Fruit fly (Drosophila melanogaster): ENCODE measurements around the gene CG15629.
A peak's percentile ranks its signal among the peaks of the same experiment; 100 is the strongest.

CG15629 gene

DNA sequence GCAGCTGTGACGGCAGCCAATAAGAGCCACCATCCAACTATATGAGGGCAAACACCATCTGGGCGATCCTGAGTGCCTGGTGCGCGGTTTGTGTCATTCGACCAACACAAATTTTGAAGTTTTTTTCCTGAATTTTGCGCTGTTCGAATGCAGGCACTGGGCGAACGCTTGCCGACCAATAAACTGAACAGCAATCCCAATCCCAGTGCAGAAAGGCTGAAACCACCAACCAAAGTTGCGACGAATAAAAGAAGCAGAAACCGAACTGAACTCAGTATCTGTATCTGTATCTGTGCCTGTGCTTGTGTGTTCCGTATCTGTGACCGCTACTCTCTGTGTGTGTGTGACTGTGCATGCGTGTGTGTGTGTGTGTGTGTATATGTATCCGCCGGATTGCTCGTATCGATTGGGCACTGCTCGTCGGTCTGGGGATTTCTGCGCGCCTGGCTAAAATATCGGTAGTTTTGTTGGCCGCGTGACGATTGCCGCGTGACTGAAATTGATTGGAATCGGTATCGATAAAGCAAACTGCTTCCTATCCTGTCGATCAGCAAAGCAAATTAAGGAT lies 1.2 kb upstream of the CG15629 start:
- TF ChIP-seq usp (GFP tag; optimal IDR thresholded peaks at IDR 0.05) (no peak), HLH106 (tag; optimal IDR thresholded peaks at IDR 0.05) (peak; percentile 14), dl (GFP tag; optimal IDR thresholded peaks at IDR 0.05; ENCODE audit: insufficient read depth in 1 of 2, partially characterized antibody in 2 of 2) (peak; percentile 40 to 70), brk (GFP tag; optimal IDR thresholded peaks at IDR 0.05) (peak; percentile 47), psq (GFP tag; optimal IDR thresholded peaks at IDR 0.05) (no peak), jim (GFP tag; optimal IDR thresholded peaks at IDR 0.05) (no peak), Mio (GFP tag; optimal IDR thresholded peaks at IDR 0.05) (no peak), lola (GFP tag; optimal IDR thresholded peaks at IDR 0.05) (no peak), Dfd (GFP tag; optimal IDR thresholded peaks at IDR 0.05) (no peak), CG32264 (GFP tag; optimal IDR thresholded peaks at IDR 0.05) (no peak), woc (GFP tag; optimal IDR thresholded peaks at IDR 0.05) (no peak), br (GFP tag; optimal IDR thresholded peaks at IDR 0.05) (no peak), Sp1 (GFP tag; optimal IDR thresholded peaks at IDR 0.05) (no peak), CG9705 (GFP tag; optimal IDR thresholded peaks at IDR 0.05) (no peak), CrebA (GFP tag; optimal IDR thresholded peaks at IDR 0.05; ENCODE audit: borderline replicate concordance) (peak; percentile 95), dsf (GFP tag; optimal IDR thresholded peaks at IDR 0.05; ENCODE audit: borderline replicate concordance) (no peak), Abd-B (GFP tag; optimal IDR thresholded peaks at IDR 0.05) (peak; percentile 75), N (GFP tag; optimal IDR thresholded peaks at IDR 0.05) (peak; percentile 98), Jra (GFP tag; optimal IDR thresholded peaks at IDR 0.05) (peak; percentile 57), Hr78 (GFP tag; optimal IDR thresholded peaks at IDR 0.05) (peak; percentile 45), pan (optimal IDR thresholded peaks at IDR 0.05) (no peak), Hnf4 (GFP tag; optimal IDR thresholded peaks at IDR 0.05) (peak; percentile 21), fru (GFP tag; optimal IDR thresholded peaks at IDR 0.05) (peak; percentile 92), h (GFP tag; optimal IDR thresholded peaks at IDR 0.05) (no peak), dmrt93B (GFP tag; optimal IDR thresholded peaks at IDR 0.05) (no peak), OdsH (GFP tag; optimal IDR thresholded peaks at IDR 0.05) (peak; percentile 8), sv (GFP tag; optimal IDR thresholded peaks at IDR 0.05) (no peak), ey (GFP tag; optimal IDR thresholded peaks at IDR 0.05) (no peak), Vsx2 (GFP tag; optimal IDR thresholded peaks at IDR 0.05; ENCODE audit: partially characterized antibody) (peak; percentile 76), Hr83 (GFP tag; optimal IDR thresholded peaks at IDR 0.05; ENCODE audit: poor library complexity, severe bottlenecking) (peak; percentile 24), Dif (GFP tag; optimal IDR thresholded peaks at IDR 0.05; ENCODE audit: partially characterized antibody) (peak; percentile 94), Rel (GFP tag; optimal IDR thresholded peaks at IDR 0.05) (peak; percentile 97), Rel (tag; optimal IDR thresholded peaks at IDR 0.05) (peak; percentile 77), GATAd (GFP tag; optimal IDR thresholded peaks at IDR 0.05) (no peak), foxo (GFP tag; optimal IDR thresholded peaks at IDR 0.05) (peak in 1 of 2 experiments; percentile 75), tai (GFP tag; optimal IDR thresholded peaks at IDR 0.05) (no peak), rgr (GFP tag; optimal IDR thresholded peaks at IDR 0.05) (no peak)

DNA sequence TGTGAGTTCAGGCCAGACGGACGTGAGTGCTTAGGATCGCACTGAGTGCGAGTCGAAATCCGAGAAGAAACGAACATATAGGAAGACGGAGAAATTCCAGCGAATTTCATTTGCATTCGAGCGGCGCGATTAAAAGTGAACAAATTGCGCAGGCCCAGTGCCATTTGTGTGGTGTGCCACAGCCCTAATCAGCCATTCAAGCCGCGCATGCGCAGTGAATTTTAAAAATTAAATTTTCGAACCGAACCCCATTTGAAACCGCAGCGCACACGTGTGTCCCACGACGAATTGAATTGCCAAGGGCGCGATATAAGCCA lies 172 bp downstream of the CG15629 start:
- no peak for TF ChIP-seq CG9705 (GFP tag; optimal IDR thresholded peaks at IDR 0.05)
- TF ChIP-seq Vsx2 (GFP tag; optimal IDR thresholded peaks at IDR 0.05; ENCODE audit: partially characterized antibody), result peak; percentile 17
- TF ChIP-seq Dif (GFP tag; optimal IDR thresholded peaks at IDR 0.05; ENCODE audit: partially characterized antibody), result no peak

DNA sequence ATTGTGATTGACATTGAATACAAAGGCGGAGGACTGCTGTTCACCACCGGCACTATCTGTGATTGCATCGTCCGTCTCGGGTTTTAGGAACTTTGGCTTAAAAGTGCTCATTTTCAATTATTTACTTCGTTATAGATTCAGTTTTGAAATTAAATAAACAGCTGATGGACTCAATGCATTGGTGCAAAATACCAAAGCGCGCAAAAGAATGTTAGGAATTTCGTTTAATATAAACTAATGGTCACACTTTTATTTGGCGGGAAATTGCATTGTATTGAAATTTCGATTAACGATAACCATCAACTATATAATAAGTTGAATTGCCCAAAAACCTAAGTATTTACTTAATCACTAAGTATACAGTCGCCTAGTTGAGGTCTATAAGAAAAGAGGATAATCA lies 5.2 kb downstream of the CG15629 start, which contains the start of gene CG3225:
Gene CG3225, minus strand, starts transcription at position 190 of the 400 bp plus-strand sequence.
- no peak for TF ChIP-seq Dfd (GFP tag; optimal IDR thresholded peaks at IDR 0.05)
- no peak for TF ChIP-seq foxo (GFP tag; optimal IDR thresholded peaks at IDR 0.05)
- no peak for TF ChIP-seq Hr78 (GFP tag; optimal IDR thresholded peaks at IDR 0.05)
- no peak for TF ChIP-seq Hnf4 (GFP tag; optimal IDR thresholded peaks at IDR 0.05)
- no peak for TF ChIP-seq Sp1 (GFP tag; optimal IDR thresholded peaks at IDR 0.05)
- TF ChIP-seq rgr (GFP tag; optimal IDR thresholded peaks at IDR 0.05), result no peak
- no peak for TF ChIP-seq dmrt93B (GFP tag; optimal IDR thresholded peaks at IDR 0.05)
- TF ChIP-seq N (GFP tag; optimal IDR thresholded peaks at IDR 0.05), result no peak
- TF ChIP-seq brk (GFP tag; optimal IDR thresholded peaks at IDR 0.05), result no peak
- no peak for TF ChIP-seq tai (GFP tag; optimal IDR thresholded peaks at IDR 0.05)
- no peak for TF ChIP-seq br (GFP tag; optimal IDR thresholded peaks at IDR 0.05)
- TF ChIP-seq Abd-B (GFP tag; optimal IDR thresholded peaks at IDR 0.05), result no peak
- no peak for TF ChIP-seq CG32264 (GFP tag; optimal IDR thresholded peaks at IDR 0.05)
- TF ChIP-seq lola (GFP tag; optimal IDR thresholded peaks at IDR 0.05), result no peak
- no peak for TF ChIP-seq Rel (GFP tag; optimal IDR thresholded peaks at IDR 0.05)
- TF ChIP-seq Rel (tag; optimal IDR thresholded peaks at IDR 0.05), result no peak
- TF ChIP-seq sv (GFP tag; optimal IDR thresholded peaks at IDR 0.05), result no peak
- no peak for TF ChIP-seq sage (GFP tag; optimal IDR thresholded peaks at IDR 0.05)
- TF ChIP-seq Myc (optimal IDR thresholded peaks at IDR 0.05), result no peak
